Fruit fly (Drosophila melanogaster) whole organism, embryonic: ENCODE measurements around the gene CG10750.

Source experiments
- CG10979 ChIP-seq: fragments of 200-800 bp; sonication (Bioruptor generic); optimal IDR thresholded peaks from 2 replicates; lab custom pipeline; 2018; ENCODE audit warnings: missing biosample characterization, mild to moderate bottlenecking, missing genetic modification characterization, moderate library complexity
- CG11695 ChIP-seq: fragments of 200-800 bp; sonication (Bioruptor generic); IDR thresholded peaks from 3 replicates; pipeline ENCODE4 v1.3.6; 2022; ENCODE audit warnings: missing biosample characterization, missing genetic modification characterization
- CG11723 ChIP-seq: fragments of 200-800 bp; sonication (Bioruptor generic); optimal IDR thresholded peaks from 2 replicates; lab custom pipeline; 2017; ENCODE audit warnings: missing biosample characterization, mild to moderate bottlenecking, missing genetic modification characterization
- CG12236 ChIP-seq: fragments of 200-800 bp; sonication (Bioruptor generic); optimal IDR thresholded peaks from 2 replicates; lab custom pipeline; 2016; ENCODE audit warnings: missing biosample characterization, missing genetic modification characterization
- CG12391 ChIP-seq: fragments of 200-800 bp; sonication (Bioruptor generic); optimal IDR thresholded peaks from 3 replicates; lab custom pipeline; 2018; ENCODE audit warnings: missing biosample characterization, mild to moderate bottlenecking, missing genetic modification characterization, moderate library complexity
- CG12659 ChIP-seq: fragments of 200-800 bp; sonication (Bioruptor generic); optimal IDR thresholded peaks from 3 replicates; lab custom pipeline; 2017; ENCODE audit warnings: mild to moderate bottlenecking, missing biosample characterization, missing genetic modification reagents, missing genetic modification characterization
- CG12769 ChIP-seq: fragments of 200-800 bp; sonication (Bioruptor generic); optimal IDR thresholded peaks from 2 replicates; lab custom pipeline; 2019; ENCODE audit warnings: missing biosample characterization, mild to moderate bottlenecking, missing genetic modification characterization, moderate library complexity
- CG14050 ChIP-seq: fragments of 200-800 bp; sonication (Bioruptor generic); IDR thresholded peaks from 3 replicates; pipeline ENCODE4 v1.3.6; 2022; ENCODE audit warnings: missing biosample characterization, missing genetic modification characterization
- CG15269 ChIP-seq: fragments of 200-800 bp; sonication (Bioruptor generic); optimal IDR thresholded peaks from 2 replicates; lab custom pipeline; 2018; ENCODE audit warnings: missing biosample characterization, mild to moderate bottlenecking, missing genetic modification characterization, moderate library complexity
- CG15601 ChIP-seq: fragments of 200-800 bp; sonication (Bioruptor generic); optimal IDR thresholded peaks from 3 replicates; lab custom pipeline; 2019; ENCODE audit warnings: missing biosample characterization, mild to moderate bottlenecking, missing genetic modification characterization, moderate library complexity
- CG1603 ChIP-seq: fragments of 200-800 bp; sonication (Bioruptor generic); optimal IDR thresholded peaks from 2 replicates; lab custom pipeline; 2019; ENCODE audit warnings: missing biosample characterization, mild to moderate bottlenecking, missing genetic modification characterization, moderate library complexity
- CG18262 ChIP-seq: fragments of 200-800 bp; optimal IDR thresholded peaks from 3 replicates; lab custom pipeline; 2019; ENCODE audit warnings: missing biosample characterization, mild to moderate bottlenecking, missing genetic modification characterization, moderate library complexity
- CG18599 ChIP-seq: fragments of 200-800 bp; sonication (Bioruptor generic); optimal IDR thresholded peaks from 3 replicates; lab custom pipeline; 2017; ENCODE audit warnings: missing biosample characterization, missing genetic modification characterization, mild to moderate bottlenecking, moderate library complexity, missing genetic modification reagents
- CG2199 ChIP-seq: fragments of 200-800 bp; sonication (Bioruptor generic); IDR thresholded peaks from 3 replicates; pipeline ENCODE4 v1.3.6; 2022; ENCODE audit warnings: missing biosample characterization, missing genetic modification characterization
- CG30020 ChIP-seq: fragments of 200-800 bp; optimal IDR thresholded peaks from 2 replicates; lab custom pipeline; 2019; ENCODE audit warnings: missing biosample characterization, mild to moderate bottlenecking, missing genetic modification characterization, moderate library complexity
- CG32772 ChIP-seq: fragments of 200-800 bp; sonication (Bioruptor generic); IDR thresholded peaks from 2 replicates; pipeline ENCODE4 v1.3.6; 2022; ENCODE audit warnings: missing biosample characterization, missing genetic modification characterization
- CG33213 ChIP-seq: fragments of 200-800 bp; sonication (Bioruptor generic); optimal IDR thresholded peaks from 3 replicates; lab custom pipeline; 2016; ENCODE audit warnings: missing biosample characterization, missing genetic modification characterization
- CG3995 ChIP-seq: fragments of 200-800 bp; sonication (Bioruptor generic); optimal IDR thresholded peaks from 3 replicates; lab custom pipeline; 2016; ENCODE audit warnings: missing biosample characterization, missing genetic modification characterization
- CG4424 ChIP-seq: fragments of 200-800 bp; sonication (Bioruptor generic); optimal IDR thresholded peaks from 3 replicates; lab custom pipeline; 2016; ENCODE audit warnings: missing biosample characterization, missing genetic modification characterization
- CG8388 ChIP-seq: fragments of 200-800 bp; sonication (Bioruptor generic); optimal IDR thresholded peaks from 2 replicates; lab custom pipeline; 2019; ENCODE audit warnings: missing biosample characterization, mild to moderate bottlenecking, missing genetic modification characterization, moderate library complexity
- CG8478 ChIP-seq: fragments of >200 bp; optimal IDR thresholded peaks from 2 replicates; lab custom pipeline; 2018
- CG9727 ChIP-seq: fragments of 200-800 bp; sonication (Bioruptor generic); optimal IDR thresholded peaks from 3 replicates; lab custom pipeline; 2017; ENCODE audit warnings: missing biosample characterization, mild to moderate bottlenecking, missing genetic modification characterization
- CoRest ChIP-seq: fragments of 200-800 bp; sonication (Bioruptor generic); optimal IDR thresholded peaks from 3 replicates; lab custom pipeline; 2018; ENCODE audit warnings: missing biosample characterization, mild to moderate bottlenecking, missing genetic modification characterization, moderate library complexity
- Dref ChIP-seq: fragments of 200-800 bp; sonication (Bioruptor generic); IDR thresholded peaks from 2 replicates; pipeline ENCODE4 v1.3.6; 2022; ENCODE audit warnings: missing biosample characterization, missing genetic modification characterization
- E2f2 ChIP-seq: fragments of 200-800 bp; sonication (Bioruptor generic); IDR thresholded peaks from 2 replicates; pipeline ENCODE4 v1.3.6; 2022; ENCODE audit warnings: missing biosample characterization, missing genetic modification characterization
- Gug ChIP-seq: fragments of 200-800 bp; sonication (Bioruptor generic); IDR thresholded peaks from 4 replicates; pipeline ENCODE4 v1.3.6; 2022; ENCODE audit warnings: missing biosample characterization, missing genetic modification characterization
- Hr78 ChIP-seq, 2 experiments: fragments of 200-800 bp in 1 of 2; fragments of >200 bp in 1 of 2; sonication (Bioruptor generic) in 1 of 2; optimal IDR thresholded peaks; 2 replicates each; lab custom pipeline; 2017 to 2019; ENCODE audit warnings: missing biosample characterization in 2 of 2, missing genetic modification characterization in 2 of 2, mild to moderate bottlenecking in 1 of 2, moderate library complexity in 1 of 2
- Sox102F ChIP-seq: fragments of 200-800 bp; sonication (Bioruptor generic); optimal IDR thresholded peaks from 2 replicates; lab custom pipeline; 2018; ENCODE audit warnings: missing biosample characterization, mild to moderate bottlenecking, missing genetic modification characterization, moderate library complexity
- bab2 ChIP-seq: fragments of 200-800 bp; sonication (Bioruptor generic); optimal IDR thresholded peaks from 2 replicates; lab custom pipeline; 2016; ENCODE audit warnings: missing biosample characterization, missing genetic modification characterization
- bcd ChIP-seq: fragments of 200-800 bp; sonication (Bioruptor generic); optimal IDR thresholded peaks from 2 replicates; lab custom pipeline; 2017; ENCODE audit warnings: missing biosample characterization, mild to moderate bottlenecking, missing genetic modification characterization
- bsh ChIP-seq, 2 experiments: fragments of 200-800 bp; sonication (Bioruptor generic); optimal IDR thresholded peaks; 2 replicates each; lab custom pipeline; 2017 to 2018; ENCODE audit warnings: mild to moderate bottlenecking in 2 of 2, missing biosample characterization in 2 of 2, missing genetic modification characterization in 2 of 2, moderate library complexity in 1 of 2
- crol ChIP-seq: fragments of 200-800 bp; sonication (Bioruptor generic); IDR thresholded peaks from 2 replicates; pipeline ENCODE4 v1.3.6; 2022; ENCODE audit warnings: missing biosample characterization, missing genetic modification characterization
- cwo ChIP-seq: fragments of 200-800 bp; sonication (Bioruptor generic); optimal IDR thresholded peaks from 3 replicates; lab custom pipeline; 2017; ENCODE audit warnings: missing biosample characterization, missing genetic modification characterization, mild to moderate bottlenecking, moderate library complexity, missing genetic modification reagents
- esg ChIP-seq: fragments of 200-800 bp; sonication (Bioruptor generic); conservative IDR thresholded peaks from 2 replicates; pipeline ENCODE4 v1.3.6; 2022; ENCODE audit warnings: missing biosample characterization, missing genetic modification characterization
- eve ChIP-seq, 2 experiments: fragments of >200 bp; optimal IDR thresholded peaks; 2 replicates each; lab custom pipeline; 2017; ENCODE audit warnings: missing biosample characterization in 2 of 2, missing genetic modification characterization in 2 of 2
- fd102C ChIP-seq: fragments of 200-800 bp; sonication (Bioruptor generic); optimal IDR thresholded peaks from 2 replicates; lab custom pipeline; 2018; ENCODE audit warnings: missing biosample characterization, mild to moderate bottlenecking, missing genetic modification characterization, moderate library complexity
- nmo ChIP-seq: fragments of 200-800 bp; sonication (Bioruptor generic); optimal IDR thresholded peaks from 2 replicates; lab custom pipeline; 2018; ENCODE audit warnings: missing biosample characterization, mild to moderate bottlenecking, missing genetic modification characterization, moderate library complexity
- pan ChIP-seq, 4 experiments: fragments of >200 bp in 3 of 4; fragments of 200-800 bp in 1 of 4; sonication (Bioruptor generic) in 1 of 4; optimal IDR thresholded peaks in 3 of 4; IDR thresholded peaks in 1 of 4; 2 replicates each; pipeline versions ENCODE4 v1.3.6 to Lab custom; 2017 to 2022; ENCODE audit warnings: missing biosample characterization in 2 of 4, missing genetic modification characterization in 2 of 4, mixed read lengths in 1 of 4
- pnt ChIP-seq: fragments of 200-800 bp; sonication (Bioruptor generic); optimal IDR thresholded peaks from 3 replicates; lab custom pipeline; 2016; ENCODE audit warnings: missing biosample characterization, missing genetic modification characterization
- row ChIP-seq: fragments of 200-800 bp; sonication (Bioruptor generic); IDR thresholded peaks from 3 replicates; pipeline ENCODE4 v1.3.6; 2022; ENCODE audit warnings: missing biosample characterization, missing genetic modification characterization
- sens-2 ChIP-seq: fragments of 200-800 bp; sonication (Bioruptor generic); IDR thresholded peaks from 2 replicates; pipeline ENCODE4 v1.3.6; 2022; ENCODE audit warnings: missing biosample characterization, missing genetic modification characterization
- seq ChIP-seq: fragments of 200-800 bp; sonication (Bioruptor generic); IDR thresholded peaks from 2 replicates; pipeline ENCODE4 v1.3.6; 2022; ENCODE audit warnings: missing biosample characterization, missing genetic modification characterization
- shn ChIP-seq: fragments of 200-800 bp; sonication (Bioruptor generic); optimal IDR thresholded peaks from 3 replicates; lab custom pipeline; 2016; ENCODE audit warnings: missing biosample characterization, missing genetic modification characterization
- so ChIP-seq: fragments of 200-800 bp; sonication (Bioruptor generic); IDR thresholded peaks from 3 replicates; pipeline ENCODE4 v1.3.6; 2022; ENCODE audit warnings: missing biosample characterization, missing genetic modification characterization
- ssp ChIP-seq: fragments of 200-800 bp; sonication (Bioruptor generic); IDR thresholded peaks from 2 replicates; pipeline ENCODE4 v1.3.6; 2022; ENCODE audit warnings: missing biosample characterization, missing genetic modification characterization
- stc ChIP-seq: fragments of 200-800 bp; sonication (Bioruptor generic); IDR thresholded peaks from 2 replicates; pipeline ENCODE4 v1.3.6; 2022; ENCODE audit warnings: missing biosample characterization, missing genetic modification characterization
- tgo ChIP-seq: fragments of 200-800 bp; sonication (Bioruptor generic); IDR thresholded peaks from 3 replicates; pipeline ENCODE4 v1.3.6; 2022; ENCODE audit warnings: missing biosample characterization, missing genetic modification characterization
- tx ChIP-seq: fragments of 200-800 bp; sonication (Bioruptor generic); optimal IDR thresholded peaks from 2 replicates; lab custom pipeline; 2016; ENCODE audit warnings: missing biosample characterization, missing genetic modification characterization
- zfh1 ChIP-seq: fragments of 200-800 bp; sonication (Bioruptor generic); IDR thresholded peaks from 3 replicates; pipeline ENCODE4 v1.3.6; 2022; ENCODE audit warnings: missing biosample characterization, missing genetic modification characterization

CG10750 gene

DNA sequence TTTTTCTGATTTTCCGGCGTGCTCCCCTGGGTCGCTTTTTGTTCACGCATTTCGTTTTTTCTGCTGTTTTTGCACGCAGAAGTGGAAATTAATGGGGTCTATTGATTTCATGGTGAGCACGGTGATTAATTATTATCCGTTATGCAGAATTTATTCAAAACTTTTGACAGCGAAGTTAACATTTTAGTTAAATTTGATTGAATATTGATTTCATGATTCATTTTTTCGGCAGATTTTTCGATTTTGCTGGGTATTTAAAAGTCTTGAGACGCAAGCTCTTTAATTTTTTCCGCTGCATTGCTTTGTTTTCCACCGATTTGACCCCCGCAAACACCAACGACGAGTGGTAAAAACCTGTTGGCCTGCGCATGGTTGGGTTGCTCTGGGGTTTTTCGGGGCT lies 47.6 kb upstream of the CG10750 start (continued):
- TF ChIP-seq ssp (GFP tag; lab: Robert Waterston, UW): peak; percentile 40; the same call in 1 of the 2 replicates
- TF ChIP-seq bcd: peak; percentile 21
- peak in 1 of 2 experiments; percentile 26 for TF ChIP-seq eve (GFP tag; optimal IDR thresholded peaks at IDR 0.05; lab: Kevin White, UChicago)
- TF ChIP-seq CoRest (tag; lab: Kevin White, UChicago): peak; percentile 31
- TF ChIP-seq Hr78 (GFP tag; optimal IDR thresholded peaks at IDR 0.05; lab: Kevin White, UChicago): peak in 1 of 2 experiments; percentile 39
- peak; percentile 69 for TF ChIP-seq tgo (GFP tag; lab: Robert Waterston, UW)
- TF ChIP-seq CG33213 (GFP tag; lab: Kevin White, UChicago): no peak
- no peak for TF ChIP-seq CG12236 (GFP tag; lab: Kevin White, UChicago)
- no peak for TF ChIP-seq CG12769 (tag; lab: Kevin White, UChicago)
- peak; percentile 43 for TF ChIP-seq bab2 (GFP tag; lab: Kevin White, UChicago)
- TF ChIP-seq crol (GFP tag; lab: Robert Waterston, UW): 0 out of 2 replicates have a peak, but pooled peaks have one; percentile 24
- TF ChIP-seq CG32772 (GFP tag; lab: Robert Waterston, UW): peak; percentile 52; the same call in 1 of the 2 replicates
- TF ChIP-seq shn: peak; percentile 3
- no peak; the same call in 1 of the 2 replicates for TF ChIP-seq E2f2 (GFP tag; lab: Robert Waterston, UW)
- peak; percentile 18 for TF ChIP-seq CG18599 (GFP tag; lab: Kevin White, UChicago)
- TF ChIP-seq CG14050: peak; percentile 23; the same call in 1 of the 3 replicates
- TF ChIP-seq nmo: peak; percentile 50
- peak; percentile 77 for TF ChIP-seq Sox102F
- TF ChIP-seq pan (optimal IDR thresholded peaks at IDR 0.05; lab: Kevin White, UChicago): no peak
- TF ChIP-seq pan (GFP tag; optimal IDR thresholded peaks at IDR 0.05 in 1 of 2, IDR thresholded peaks at IDR 0.05 in 1 of 2): peak in 1 of 2 experiments; percentile 60
- peak; percentile 17 for TF ChIP-seq CG18262 (tag; lab: Kevin White, UChicago)
- TF ChIP-seq CG1603 (tag; lab: Kevin White, UChicago): peak; percentile 27
- 0 out of 2 replicates have a peak, but pooled peaks have one; percentile 23 for TF ChIP-seq sens-2 (GFP tag; lab: Robert Waterston, UW)
- no peak for TF ChIP-seq Dref (GFP tag; lab: Robert Waterston, UW)
- TF ChIP-seq CG15601: no peak
- peak in 1 of 2 experiments; percentile 51 for TF ChIP-seq bsh (GFP tag; optimal IDR thresholded peaks at IDR 0.05; lab: Kevin White, UChicago)
- TF ChIP-seq so: 0 out of 3 replicates have a peak, but pooled peaks have one; percentile 55
- TF ChIP-seq CG12659 (GFP tag; lab: Kevin White, UChicago): peak; percentile 3
- TF ChIP-seq CG11695 (GFP tag; lab: Robert Waterston, UW): peak; percentile 56; the same call in 1 of the 3 replicates
- peak; percentile 26 for TF ChIP-seq CG10979 (tag; lab: Kevin White, UChicago)
- TF ChIP-seq Gug (GFP tag; lab: Robert Waterston, UW): peak; percentile 39; the same call in 1 of the 4 replicates
- peak; percentile 5 for TF ChIP-seq CG9727 (GFP tag; lab: Kevin White, UChicago)
- peak; percentile 35 for TF ChIP-seq CG8388 (GFP tag; lab: Kevin White, UChicago)
- TF ChIP-seq seq (GFP tag; lab: Robert Waterston, UW): peak; percentile 43; the same call in 1 of the 2 replicates
- TF ChIP-seq CG2199: no peak
- TF ChIP-seq CG3995 (GFP tag; lab: Kevin White, UChicago): no peak
- peak; percentile 58 for TF ChIP-seq stc (GFP tag; lab: Robert Waterston, UW)
- TF ChIP-seq pnt (GFP tag; lab: Kevin White, UChicago): peak; percentile 16
- peak; percentile 44 for TF ChIP-seq CG12391 (tag; lab: Kevin White, UChicago)
- TF ChIP-seq tx: peak; percentile 2
- no peak for TF ChIP-seq CG4424
- TF ChIP-seq cwo: no peak
- TF ChIP-seq row (GFP tag; lab: Robert Waterston, UW): peak; percentile 70
- TF ChIP-seq zfh1: peak; percentile 63; the same call in 2 of the 3 replicates
- TF ChIP-seq CG30020: no peak
- peak; percentile 31 for TF ChIP-seq CG15269 (tag; lab: Kevin White, UChicago)
- no peak for TF ChIP-seq CG8478
- no peak for TF ChIP-seq fd102C (GFP tag; lab: Kevin White, UChicago)
- peak; percentile 33 for TF ChIP-seq esg
- no peak for TF ChIP-seq CG11723 (GFP tag; lab: Kevin White, UChicago)
